Worm (Caenorhabditis elegans) whole organism, late embryonic: Measurements from ENCODE around the gene F09E10.1.

Experiments
- C08G9.2 ChIP-seq: sonication (generic microtip); optimal IDR thresholded peaks from 2 replicates; lab custom pipeline; 2016; ENCODE audit warnings: mild to moderate bottlenecking, missing genetic modification characterization, moderate library complexity, missing compliant biosample characterization
- F13H6.1 ChIP-seq: sonication (generic microtip); optimal IDR thresholded peaks from 2 replicates; lab custom pipeline; 2016; ENCODE audit warnings: missing genetic modification characterization, missing compliant biosample characterization
- K02D7.2 ChIP-seq: sonication (generic microtip); optimal IDR thresholded peaks from 2 replicates; lab custom pipeline; 2017; ENCODE audit warnings: mild to moderate bottlenecking, missing genetic modification characterization, missing compliant biosample characterization
- K09A11.1 ChIP-seq: sonication (generic microtip); optimal IDR thresholded peaks from 2 replicates; lab custom pipeline; 2017; ENCODE audit warnings: antibody characterized with exemption, mild to moderate bottlenecking, missing genetic modification characterization, missing compliant biosample characterization; ENCODE audit not compliant: insufficient read depth
- Y22D7AL.16 ChIP-seq: sonication (generic microtip); optimal IDR thresholded peaks from 2 replicates; lab custom pipeline; 2016; ENCODE audit warnings: missing genetic modification characterization, missing compliant biosample characterization
- ahr-1 ChIP-seq: sonication (generic microtip); optimal IDR thresholded peaks from 2 replicates; lab custom pipeline; 2016; ENCODE audit warnings: missing genetic modification characterization, missing compliant biosample characterization
- ama-1 ChIP-seq: fragments of 150-350 bp; optimal IDR thresholded peaks from 2 replicates; lab custom pipeline; 2014
- ceh-18 ChIP-seq: sonication (generic microtip); optimal IDR thresholded peaks from 2 replicates; lab custom pipeline; 2016; ENCODE audit warnings: missing genetic modification characterization, missing compliant biosample characterization
- ceh-2 ChIP-seq: sonication (generic microtip); optimal IDR thresholded peaks from 2 replicates; lab custom pipeline; 2016; ENCODE audit warnings: missing genotype, missing genetic modification characterization, missing compliant biosample characterization
- ceh-30 ChIP-seq: fragments of 150-350 bp; optimal IDR thresholded peaks from 2 replicates; lab custom pipeline; 2014; ENCODE audit warnings: missing biosample characterization, missing genetic modification characterization
- ceh-34 ChIP-seq: sonication (generic microtip); optimal IDR thresholded peaks from 2 replicates; lab custom pipeline; 2016; ENCODE audit warnings: mild to moderate bottlenecking, missing genetic modification characterization, missing compliant biosample characterization
- ceh-48 ChIP-seq: sonication (generic microtip); optimal IDR thresholded peaks from 2 replicates; lab custom pipeline; 2016; ENCODE audit warnings: missing genetic modification characterization, inconsistent platforms, missing compliant biosample characterization
- ceh-6 ChIP-seq: fragments of 200-800 bp; sonication (Bioruptor generic); optimal IDR thresholded peaks from 2 replicates; lab custom pipeline; 2018; ENCODE audit warnings: mild to moderate bottlenecking, missing genetic modification characterization, missing compliant biosample characterization
- ceh-9 ChIP-seq: sonication (generic microtip); optimal IDR thresholded peaks from 2 replicates; lab custom pipeline; 2016; ENCODE audit warnings: mild to moderate bottlenecking, missing genetic modification characterization, inconsistent platforms, missing compliant biosample characterization
- dmd-4 ChIP-seq: sonication (generic microtip); optimal IDR thresholded peaks from 2 replicates; lab custom pipeline; 2016; ENCODE audit warnings: borderline replicate concordance, missing genetic modification characterization, missing compliant biosample characterization
- elt-2 ChIP-seq: sonication (generic microtip); optimal IDR thresholded peaks from 2 replicates; lab custom pipeline; 2016; ENCODE audit warnings: missing genetic modification reagents, missing genetic modification characterization, missing compliant biosample characterization
- ets-4 ChIP-seq: sonication (generic microtip); optimal IDR thresholded peaks from 2 replicates; lab custom pipeline; 2016; ENCODE audit warnings: missing genetic modification characterization, missing compliant biosample characterization
- eyg-1 ChIP-seq: sonication (generic microtip); optimal IDR thresholded peaks from 2 replicates; lab custom pipeline; 2016; ENCODE audit warnings: missing genotype, missing genetic modification characterization, missing compliant biosample characterization
- fkh-10 ChIP-seq: fragments of 150-350 bp; optimal IDR thresholded peaks from 2 replicates; lab custom pipeline; 2014; ENCODE audit warnings: missing biosample characterization, missing genetic modification reagents, missing genetic modification characterization
- fkh-6 ChIP-seq: sonication (generic microtip); optimal IDR thresholded peaks from 2 replicates; lab custom pipeline; 2016; ENCODE audit warnings: missing genetic modification characterization, missing compliant biosample characterization
- gmeb-2 ChIP-seq: sonication (generic microtip); optimal IDR thresholded peaks from 2 replicates; lab custom pipeline; 2016; ENCODE audit warnings: missing genetic modification characterization, inconsistent platforms, missing compliant biosample characterization
- hlh-6 ChIP-seq: sonication (generic microtip); optimal IDR thresholded peaks from 2 replicates; lab custom pipeline; 2016; ENCODE audit warnings: missing genotype, missing genetic modification characterization, missing compliant biosample characterization
- hlh-8 ChIP-seq: sonication (generic microtip); optimal IDR thresholded peaks from 2 replicates; lab custom pipeline; 2016; ENCODE audit warnings: missing genotype, missing genetic modification characterization, missing compliant biosample characterization
- lim-6 ChIP-seq: sonication (generic microtip); optimal IDR thresholded peaks from 2 replicates; lab custom pipeline; 2016; ENCODE audit warnings: missing genetic modification characterization, missing compliant biosample characterization
- lin-11 ChIP-seq: fragments of 200-800 bp; sonication (Bioruptor generic); optimal IDR thresholded peaks from 2 replicates; lab custom pipeline; 2018; ENCODE audit warnings: mild to moderate bottlenecking, missing genetic modification characterization, missing compliant biosample characterization
- madf-2 ChIP-seq: sonication (generic microtip); optimal IDR thresholded peaks from 2 replicates; lab custom pipeline; 2017; ENCODE audit warnings: missing genetic modification characterization, missing compliant biosample characterization
- mec-3 ChIP-seq: sonication (generic microtip); optimal IDR thresholded peaks from 2 replicates; lab custom pipeline; 2016; ENCODE audit warnings: borderline replicate concordance, missing genetic modification characterization, missing compliant biosample characterization
- npax-4 ChIP-seq: sonication (generic microtip); optimal IDR thresholded peaks from 2 replicates; lab custom pipeline; 2016; ENCODE audit warnings: missing genetic modification characterization, missing compliant biosample characterization
- odd-2 ChIP-seq: sonication (generic microtip); optimal IDR thresholded peaks from 2 replicates; lab custom pipeline; 2017; ENCODE audit warnings: antibody characterized with exemption, mild to moderate bottlenecking, missing genetic modification characterization, missing compliant biosample characterization
- pat-9 ChIP-seq: fragments of 200-800 bp; sonication (Bioruptor generic); optimal IDR thresholded peaks from 2 replicates; lab custom pipeline; 2018; ENCODE audit warnings: mild to moderate bottlenecking, missing genetic modification characterization, moderate library complexity, missing compliant biosample characterization
- ref-2 ChIP-seq: sonication (generic microtip); optimal IDR thresholded peaks from 2 replicates; lab custom pipeline; 2016; ENCODE audit warnings: missing genetic modification characterization, missing compliant biosample characterization
- sdc-2 ChIP-seq: sonication (generic microtip); optimal IDR thresholded peaks from 2 replicates; lab custom pipeline; 2016; ENCODE audit warnings: missing genotype, missing genetic modification characterization, missing compliant biosample characterization
- syd-9 ChIP-seq: sonication (generic microtip); optimal IDR thresholded peaks from 2 replicates; lab custom pipeline; 2016; ENCODE audit warnings: mild to moderate bottlenecking, missing genetic modification characterization, moderate library complexity, missing compliant biosample characterization
- tbx-2 ChIP-seq: sonication (generic microtip); optimal IDR thresholded peaks from 2 replicates; lab custom pipeline; 2016; ENCODE audit warnings: missing genetic modification characterization, missing compliant biosample characterization
- ttx-3 ChIP-seq: sonication (generic microtip); optimal IDR thresholded peaks from 2 replicates; lab custom pipeline; 2016; ENCODE audit warnings: missing genetic modification reagents, missing genetic modification characterization, missing compliant biosample characterization
- unc-3 ChIP-seq, 2 experiments: fragments of 200-800 bp in 1 of 2; sonication (Bioruptor generic) in 1 of 2; sonication (generic microtip) in 1 of 2; conservative IDR thresholded peaks in 1 of 2; optimal IDR thresholded peaks in 1 of 2; 2 replicates each; pipeline versions ENCODE4 v1.3.6 to Lab custom; 2016 to 2022; ENCODE audit warnings: missing compliant biosample characterization in 2 of 2, missing genetic modification characterization in 2 of 2, missing genetic modification reagents in 1 of 2
- unc-42 ChIP-seq: sonication (generic microtip); optimal IDR thresholded peaks from 2 replicates; lab custom pipeline; 2016; ENCODE audit warnings: missing genotype, missing genetic modification characterization, missing compliant biosample characterization
- zip-5 ChIP-seq: sonication (generic microtip); optimal IDR thresholded peaks from 2 replicates; lab custom pipeline; 2016; ENCODE audit warnings: missing genetic modification characterization, missing compliant biosample characterization
- ztf-16 ChIP-seq: sonication (generic microtip); optimal IDR thresholded peaks from 2 replicates; lab custom pipeline; 2017; ENCODE audit warnings: missing genetic modification characterization, missing compliant biosample characterization

F09E10.1 gene

DNA sequence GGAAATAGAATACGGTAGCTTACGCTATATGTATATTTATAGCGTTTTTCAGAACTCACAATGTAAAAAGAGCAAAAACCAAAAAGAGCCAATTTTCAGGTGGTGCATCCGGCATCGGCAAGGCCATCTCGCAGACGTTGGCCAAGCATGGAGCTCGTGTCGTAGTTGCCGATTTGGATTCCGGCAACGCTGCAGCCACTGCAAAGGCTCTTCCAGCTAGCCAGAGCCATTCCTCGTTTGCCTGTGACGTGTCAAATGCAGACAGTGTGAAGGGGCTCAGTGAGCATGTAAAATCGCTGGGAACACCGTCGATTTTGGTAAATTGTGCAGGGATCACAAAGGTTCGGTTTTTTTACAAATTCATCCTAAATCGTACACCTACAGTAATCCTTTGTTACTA, 15.5 kb upstream of the F09E10.1 start:
- TF ChIP-seq Y22D7AL.16 (tag; lab: Kevin White, UChicago) (no peak), ztf-16 (tag; lab: Kevin White, UChicago) (no peak), ceh-18 (tag; lab: Kevin White, UChicago) (no peak), hlh-6 (no peak), unc-3 (GFP tag; conservative IDR thresholded peaks at IDR 0.05; lab: Robert Waterston, UW) (no peak), unc-3 (tag; optimal IDR thresholded peaks at IDR 0.05; lab: Kevin White, UChicago) (no peak), lin-11 (no peak), tbx-2 (tag; lab: Kevin White, UChicago) (no peak), K02D7.2 (tag; lab: Kevin White, UChicago) (no peak), ama-1 (lab: Kevin White, UChicago) (no peak), odd-2 (tag; lab: Kevin White, UChicago) (no peak), dmd-4 (tag; lab: Kevin White, UChicago) (no peak), ahr-1 (no peak), hlh-8 (tag; lab: Kevin White, UChicago) (no peak), ceh-6 (GFP tag; lab: Kevin White, UChicago) (no peak), unc-42 (tag; lab: Kevin White, UChicago) (no peak), lim-6 (tag; lab: Kevin White, UChicago) (no peak), fkh-10 (GFP tag; lab: Kevin White, UChicago) (no peak), C08G9.2 (tag; lab: Kevin White, UChicago) (no peak), npax-4 (tag; lab: Kevin White, UChicago) (no peak)
- TF ChIP-seq, all 69 proteins: peak for 0

DNA sequence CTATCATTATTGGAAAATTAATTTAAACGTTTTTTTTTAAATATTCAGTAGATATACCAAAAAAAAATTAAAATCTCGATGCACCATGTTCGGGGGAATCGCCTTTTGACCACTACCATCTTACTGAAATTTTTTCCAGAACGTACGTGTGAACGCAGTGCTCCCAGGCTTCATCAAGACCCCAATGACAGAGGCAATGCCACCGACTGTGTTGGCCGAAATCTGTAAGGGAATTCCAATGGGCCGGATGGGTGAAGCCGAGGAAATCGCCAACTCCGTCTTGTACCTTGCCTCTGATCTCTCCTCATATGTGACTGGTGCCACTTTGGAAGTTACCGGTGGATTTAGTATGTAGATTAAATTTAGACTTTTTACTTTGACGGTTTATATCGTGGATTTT, 13.8 kb upstream of the F09E10.1 start:
- TF ChIP-seq sdc-2 (tag; lab: Kevin White, UChicago), result no peak
- TF ChIP-seq tbx-2 (tag; lab: Kevin White, UChicago), result no peak
- TF ChIP-seq ceh-30, result no peak
- TF ChIP-seq F13H6.1 (tag; lab: Kevin White, UChicago), result no peak
- TF ChIP-seq ceh-6 (GFP tag; lab: Kevin White, UChicago), result no peak
- TF ChIP-seq hlh-6, result no peak

DNA sequence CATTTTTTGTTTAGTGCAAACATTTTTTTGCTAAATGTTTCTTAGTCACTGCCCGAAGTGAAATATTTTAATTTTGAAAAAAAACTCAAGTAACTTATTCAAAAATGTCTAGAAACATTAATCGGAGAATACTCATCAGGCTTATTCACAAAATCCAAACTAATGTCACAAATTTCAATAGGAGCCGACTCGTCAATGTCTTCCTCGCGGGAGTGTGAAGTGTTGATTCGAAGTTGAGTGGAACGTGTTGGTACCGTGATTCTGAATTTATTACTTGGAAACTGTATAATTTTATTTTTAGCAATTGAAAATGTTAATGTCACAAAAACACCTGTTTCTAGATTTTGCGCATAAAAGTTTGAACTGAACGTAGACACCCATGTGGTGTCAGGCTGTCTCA, 13.0 kb upstream of the F09E10.1 start:
- TF ChIP-seq zip-5 (tag; lab: Kevin White, UChicago) (no peak), ref-2 (tag; lab: Kevin White, UChicago) (no peak), syd-9 (tag; lab: Kevin White, UChicago) (no peak), odd-2 (tag; lab: Kevin White, UChicago) (no peak), madf-2 (tag; lab: Kevin White, UChicago) (no peak), sdc-2 (tag; lab: Kevin White, UChicago) (no peak), npax-4 (tag; lab: Kevin White, UChicago) (no peak)
- TF ChIP-seq, all 69 proteins: peak for 0

DNA sequence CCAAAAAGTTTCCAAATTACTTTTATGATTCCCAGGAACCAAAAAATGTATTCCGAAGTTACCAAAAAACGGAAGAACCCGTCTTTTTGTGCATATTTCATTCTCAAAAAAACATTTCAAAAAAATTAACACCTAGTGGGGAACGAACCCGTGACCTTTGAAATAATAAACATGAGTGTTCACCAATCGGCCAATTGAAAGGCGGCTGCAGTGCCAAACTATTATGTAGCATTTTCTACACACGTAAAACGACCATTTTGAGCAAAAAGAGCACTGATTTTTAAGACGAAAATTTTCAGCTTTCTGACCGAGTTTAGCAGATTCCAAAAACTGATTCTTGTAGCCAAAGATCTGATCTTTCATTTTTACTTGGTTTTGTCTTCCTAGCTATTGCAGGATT, 11.6 kb upstream of the F09E10.1 start:
- TF ChIP-seq elt-2 (no peak), ceh-2 (tag; lab: Kevin White, UChicago) (no peak), ceh-48 (no peak), lim-6 (tag; lab: Kevin White, UChicago) (no peak), gmeb-2 (tag; lab: Kevin White, UChicago) (no peak), ama-1 (lab: Kevin White, UChicago) (no peak), ttx-3 (tag; lab: Kevin White, UChicago) (no peak), fkh-6 (tag; lab: Kevin White, UChicago) (no peak), ets-4 (tag; lab: Kevin White, UChicago) (no peak), mec-3 (tag; lab: Kevin White, UChicago) (no peak), pat-9 (tag; lab: Kevin White, UChicago) (no peak), tbx-2 (tag; lab: Kevin White, UChicago) (no peak), eyg-1 (no peak), npax-4 (tag; lab: Kevin White, UChicago) (no peak), hlh-8 (tag; lab: Kevin White, UChicago) (no peak), K09A11.1 (tag; lab: Kevin White, UChicago) (no peak), F13H6.1 (tag; lab: Kevin White, UChicago) (no peak), ceh-34 (tag; lab: Kevin White, UChicago) (no peak), ceh-9 (tag; lab: Kevin White, UChicago) (no peak), ztf-16 (tag; lab: Kevin White, UChicago) (no peak)
- TF ChIP-seq, all 69 proteins: peak for 0
